Fruit fly (Drosophila melanogaster) Kc167 (cell line): Measurements from ENCODE around the gene CG6428.
"Not testable (repeated sequence)": the region's sequence is repeated elsewhere in the genome, so short reads cannot be mapped to it uniquely, and the experiment has no call there.

ENCODE experiments used
- Myc ChIP-seq: fragments of >200 bp; optimal IDR thresholded peaks from 2 replicates; lab custom pipeline; 2017; ENCODE audit warnings: missing external identifiers
- Sin3A ChIP-seq: fragments of >200 bp; optimal IDR thresholded peaks from 2 replicates; lab custom pipeline; 2018; ENCODE audit warnings: missing external identifiers
- h ChIP-seq: fragments of >200 bp; optimal IDR thresholded peaks from 3 replicates; lab custom pipeline; 2018; ENCODE audit warnings: missing external identifiers
- insv ChIP-seq: fragments of >200 bp; optimal IDR thresholded peaks from 3 replicates; lab custom pipeline; 2018; ENCODE audit warnings: missing external identifiers
- psq ChIP-seq: fragments of >200 bp; optimal IDR thresholded peaks from 2 replicates; lab custom pipeline; 2017; ENCODE audit warnings: missing external identifiers
- ttk ChIP-seq: sonication (Bioruptor generic); optimal IDR thresholded peaks from 2 replicates; lab custom pipeline; 2017; ENCODE audit warnings: missing external identifiers

CG6428 gene

dm6 chrX:3944743-3945142 lies 23.7 kb downstream of the CG6428 start, which contains the start of gene Gem4c:
TSS of gene Gem4c (plus strand) at chrX:3945043.
- TF ChIP-seq Sin3A, ttk, h (lab: Kevin White, UChicago): not testable (repeated sequence)

- not testable (repeated sequence) for TF ChIP-seq ttk, psq, h (lab: Kevin White, UChicago)
Measured at dm6 chrX:3940547-3940946, 27.9 kb downstream of the CG6428 start, which contains the start of gene Gem4b. TSS of gene Gem4b (plus strand) at chrX:3940847.

- TF ChIP-seq Sin3A (lab: Kevin White, UChicago) (no peak), ttk (lab: Kevin White, UChicago) (no peak), Myc (lab: Kevin White, UChicago) (no peak), psq (lab: Kevin White, UChicago) (no peak), h (lab: Kevin White, UChicago) (no peak), insv (lab: Kevin White, UChicago) (no peak)
Measured at dm6 chrX:3936174-3936573, 32.3 kb downstream of the CG6428 start, which contains the start of the genes CG2938 and Glos. TSS of gene CG2938 (minus strand) at chrX:3936469. TSS of gene Glos (plus strand) at chrX:3936517.

- TF ChIP-seq Myc (lab: Kevin White, UChicago), result no peak
- TF ChIP-seq insv (lab: Kevin White, UChicago), result no peak
Measured at dm6 chrX:3931669-3932068, 36.8 kb downstream of the CG6428 start.

dm6 chrX:3930528-3931251 lies 37.8 kb downstream of the CG6428 start, which contains the start of gene CG42541:
TSS of gene CG42541 (minus strand) at chrX:3930578.
- no peak for TF ChIP-seq Myc (lab: Kevin White, UChicago)

dm6 chrX:3928520-3928919 lies 39.9 kb downstream of the CG6428 start:
- TF ChIP-seq Myc (lab: Kevin White, UChicago) (no peak), psq (lab: Kevin White, UChicago) (no peak), ttk (lab: Kevin White, UChicago) (no peak), insv (lab: Kevin White, UChicago) (no peak), Sin3A (lab: Kevin White, UChicago) (no peak), h (lab: Kevin White, UChicago) (no peak)
